Fruit fly (Drosophila melanogaster): ENCODE results near the gene Scsalpha1.

The Scsalpha1 gene

DNA sequence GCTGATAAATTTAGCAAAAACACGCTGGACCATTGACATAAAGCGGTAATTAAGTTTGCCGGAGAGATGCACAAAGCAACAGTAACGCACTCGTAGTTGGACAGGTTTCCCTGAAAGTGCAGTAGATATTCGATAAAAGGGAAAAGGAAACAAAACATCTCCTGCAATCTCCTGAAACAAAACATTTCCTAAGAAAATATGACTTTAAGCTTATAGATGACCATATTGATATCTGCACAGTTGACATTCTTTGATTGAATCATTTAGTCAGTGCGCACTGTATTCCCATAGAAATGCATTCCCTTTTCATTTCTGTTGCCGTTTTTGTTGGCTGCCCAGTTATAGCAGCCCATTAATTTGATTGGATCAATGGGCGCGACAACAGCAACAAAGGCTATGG, 38.8 kb downstream of the Scsalpha1 start (continued):
- no peak for TF ChIP-seq CG8290 (GFP tag; optimal IDR thresholded peaks at IDR 0.05)
- TF ChIP-seq CG8290 (tag; optimal IDR thresholded peaks at IDR 0.05), result peak in 1 of 2 experiments; percentile 44
- no peak for TF ChIP-seq CG17186 (GFP tag; optimal IDR thresholded peaks at IDR 0.05)
- no peak for TF ChIP-seq Max (GFP tag; optimal IDR thresholded peaks at IDR 0.05)
- TF ChIP-seq CG14860 (GFP tag; IDR thresholded peaks at IDR 0.05; ENCODE audit: partially characterized antibody), result no peak
- TF ChIP-seq CG6272 (GFP tag; IDR thresholded peaks at IDR 0.05), result no peak
- no peak for TF ChIP-seq sna (GFP tag; IDR thresholded peaks at IDR 0.05; ENCODE audit: partially characterized antibody)
- no peak for TF ChIP-seq Dbx (GFP tag; IDR thresholded peaks at IDR 0.05)
- peak; percentile 60 for TF ChIP-seq jing (GFP tag; optimal IDR thresholded peaks at IDR 0.05)
- TF ChIP-seq Sox100B (GFP tag; optimal IDR thresholded peaks at IDR 0.05), result peak; percentile 21
- TF ChIP-seq bbx (GFP tag; IDR thresholded peaks at IDR 0.05; ENCODE audit: partially characterized antibody), result no peak
- TF ChIP-seq mirr (GFP tag; optimal IDR thresholded peaks at IDR 0.05), result no peak
- no peak for TF ChIP-seq tin (GFP tag; optimal IDR thresholded peaks at IDR 0.05)
- no peak for TF ChIP-seq Eip74EF (GFP tag; optimal IDR thresholded peaks at IDR 0.05)
- TF ChIP-seq maf-S (GFP tag; optimal IDR thresholded peaks at IDR 0.05), result peak; percentile 6
- TF ChIP-seq CG13894 (tag; optimal IDR thresholded peaks at IDR 0.05), result no peak
- peak; percentile 56 for TF ChIP-seq CG8924 (tag; optimal IDR thresholded peaks at IDR 0.05)
- no peak for TF ChIP-seq HLH4C (GFP tag; IDR thresholded peaks at IDR 0.05; ENCODE audit: partially characterized antibody)
- no peak for TF ChIP-seq pros (GFP tag; optimal IDR thresholded peaks at IDR 0.05)
- no peak for TF ChIP-seq nau (GFP tag; optimal IDR thresholded peaks at IDR 0.05)
- TF ChIP-seq Aef1 (GFP tag; IDR thresholded peaks at IDR 0.05), result no peak
- no peak for TF ChIP-seq exex (tag; optimal IDR thresholded peaks at IDR 0.05)
- TF ChIP-seq Doc2 (GFP tag; IDR thresholded peaks at IDR 0.05), result no peak
- TF ChIP-seq Pdp1 (GFP tag; optimal IDR thresholded peaks at IDR 0.05), result peak in 1 of 2 experiments; percentile 47
- peak; percentile 7 for TF ChIP-seq trh (GFP tag; optimal IDR thresholded peaks at IDR 0.05)
- peak; percentile 79 for TF ChIP-seq sisA (GFP tag; IDR thresholded peaks at IDR 0.05)
- TF ChIP-seq emc (GFP tag; optimal IDR thresholded peaks at IDR 0.05), result no peak
- TF ChIP-seq CG3726 (GFP tag; IDR thresholded peaks at IDR 0.05), result no peak
- peak; percentile 21 for TF ChIP-seq CG14710 (tag; optimal IDR thresholded peaks at IDR 0.05)
- TF ChIP-seq phol (tag; optimal IDR thresholded peaks at IDR 0.05), result peak; percentile 41
- TF ChIP-seq YL-1 (GFP tag; optimal IDR thresholded peaks at IDR 0.05), result no peak
- TF ChIP-seq CG6654 (GFP tag; optimal IDR thresholded peaks at IDR 0.05), result no peak
- peak; percentile 34; the same call in 1 of the 2 replicates for TF ChIP-seq CG31441 (GFP tag; IDR thresholded peaks at IDR 0.05)
- TF ChIP-seq ara (GFP tag; IDR thresholded peaks at IDR 0.05), result peak; percentile 70
- peak; percentile 92 for TF ChIP-seq ci (GFP tag; IDR thresholded peaks at IDR 0.05)
- TF ChIP-seq Taf1 (GFP tag; IDR thresholded peaks at IDR 0.05), result no peak
- peak; percentile 30; the same call in 1 of the 2 replicates for TF ChIP-seq ranshi (GFP tag; IDR thresholded peaks at IDR 0.05)
- TF ChIP-seq tna (GFP tag; IDR thresholded peaks at IDR 0.05; ENCODE audit: partially characterized antibody), result no peak
- no peak for TF ChIP-seq Atf6 (GFP tag; IDR thresholded peaks at IDR 0.05)
- no peak for TF ChIP-seq HmgZ (tag; optimal IDR thresholded peaks at IDR 0.05)
- TF ChIP-seq zfh1 (GFP tag; IDR thresholded peaks at IDR 0.05), result peak; percentile 80
- TF ChIP-seq CG10209 (GFP tag; optimal IDR thresholded peaks at IDR 0.05), result no peak
- TF ChIP-seq pita (GFP tag; optimal IDR thresholded peaks at IDR 0.05), result no peak
- no peak for TF ChIP-seq fd3F (GFP tag; optimal IDR thresholded peaks at IDR 0.05)
- TF ChIP-seq sd (tag; optimal IDR thresholded peaks at IDR 0.05), result no peak
- TF ChIP-seq Optix (GFP tag; IDR thresholded peaks at IDR 0.05), result no peak
- TF ChIP-seq CG15514 (GFP tag; optimal IDR thresholded peaks at IDR 0.05), result no peak
- TF ChIP-seq HLHmδ (GFP tag; optimal IDR thresholded peaks at IDR 0.05), result no peak
- TF ChIP-seq Dad (GFP tag; optimal IDR thresholded peaks at IDR 0.05), result no peak
- TF ChIP-seq tup (GFP tag; optimal IDR thresholded peaks at IDR 0.05), result peak; percentile 42
- TF ChIP-seq Sox102F (GFP tag; optimal IDR thresholded peaks at IDR 0.05), result peak; percentile 86

Measured in whole organism, embryonic.